Fruit fly (Drosophila melanogaster): ENCODE measurements around the gene CG9630.
A peak's percentile ranks its signal among the peaks of the same experiment; 100 is the strongest.

DNA sequence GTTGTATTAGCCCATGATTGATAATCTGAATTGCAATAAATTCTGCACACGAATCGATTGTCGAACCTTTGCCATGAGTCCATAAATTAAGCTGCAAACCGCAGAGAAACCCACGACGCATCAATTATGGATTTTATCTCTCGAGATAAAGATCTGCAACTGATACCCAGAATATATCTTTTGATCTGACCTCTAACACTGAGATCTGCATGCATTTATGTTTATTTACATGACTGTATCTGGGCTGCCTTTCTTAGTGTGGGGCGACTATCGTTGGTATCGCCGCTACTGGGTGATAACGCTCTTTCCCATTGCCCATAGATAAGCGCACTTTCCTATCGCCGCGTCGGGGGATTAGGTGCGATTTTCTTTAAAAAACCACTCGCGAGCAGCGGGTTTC lies 47.5 kb upstream of the CG9630 start, which contains the start of gene Ctr1B:
- TF ChIP-seq Dif (GFP tag; optimal IDR thresholded peaks at IDR 0.05; ENCODE audit: partially characterized antibody) (peak; percentile 13), brk (GFP tag; optimal IDR thresholded peaks at IDR 0.05) (no peak), lola (GFP tag; optimal IDR thresholded peaks at IDR 0.05) (no peak)

All from whole organism, wandering third instar larva.